Fruit fly (Drosophila melanogaster) whole organism, embryonic: Measurements from ENCODE around the gene Ndfip.

Experiments used
- Awh ChIP-seq: fragments of 200-800 bp; sonication (Bioruptor generic); IDR thresholded peaks from 2 replicates; pipeline ENCODE4, ENCODE4 v1.3.6; 2022; ENCODE audit warnings: missing biosample characterization, missing genetic modification characterization
- BtbVII ChIP-seq: fragments of 200-800 bp; sonication (Bioruptor generic); optimal IDR thresholded peaks from 3 replicates; lab custom pipeline; 2017; ENCODE audit warnings: missing biosample characterization, mild to moderate bottlenecking, missing genetic modification characterization
- Bteb2 ChIP-seq: fragments of 200-800 bp; sonication (Bioruptor generic); optimal IDR thresholded peaks from 2 replicates; lab custom pipeline; 2016; ENCODE audit warnings: missing biosample characterization, missing genetic modification characterization
- CG10565 ChIP-seq: fragments of 200-800 bp; sonication (Bioruptor generic); optimal IDR thresholded peaks from 3 replicates; lab custom pipeline; 2016; ENCODE audit warnings: missing biosample characterization, mild to moderate bottlenecking, missing genetic modification characterization
- CG11456 ChIP-seq: fragments of 200-800 bp; sonication (Bioruptor generic); IDR thresholded peaks from 3 replicates; pipeline ENCODE4 v1.3.6; 2022; ENCODE audit warnings: missing biosample characterization, missing genetic modification characterization
- CG12071 ChIP-seq: fragments of 200-800 bp; sonication (Bioruptor generic); optimal IDR thresholded peaks from 3 replicates; lab custom pipeline; 2018; ENCODE audit warnings: missing biosample characterization, mild to moderate bottlenecking, missing genetic modification characterization
- CG1233 ChIP-seq: fragments of 200-800 bp; sonication (Bioruptor generic); optimal IDR thresholded peaks from 4 replicates; lab custom pipeline; 2018; ENCODE audit warnings: missing biosample characterization, mild to moderate bottlenecking, missing genetic modification characterization
- CG14441 ChIP-seq: fragments of 200-800 bp; sonication (Bioruptor generic); IDR thresholded peaks from 2 replicates; pipeline ENCODE4 v1.3.6; 2022; ENCODE audit warnings: missing biosample characterization, missing genetic modification characterization
- CG17802 ChIP-seq: fragments of 200-800 bp; sonication (Bioruptor generic); optimal IDR thresholded peaks from 2 replicates; lab custom pipeline; 2018; ENCODE audit warnings: missing biosample characterization, mild to moderate bottlenecking, missing genetic modification characterization, moderate library complexity
- CG1832 ChIP-seq: fragments of 200-800 bp; sonication (Bioruptor generic); optimal IDR thresholded peaks from 2 replicates; lab custom pipeline; 2017; ENCODE audit warnings: missing biosample characterization, mild to moderate bottlenecking, missing genetic modification characterization, inconsistent platforms
- CG18764 ChIP-seq: fragments of 200-800 bp; sonication (Bioruptor generic); optimal IDR thresholded peaks from 3 replicates; lab custom pipeline; 2016; ENCODE audit warnings: missing biosample characterization, missing genetic modification characterization
- CG30431 ChIP-seq: fragments of 200-800 bp; sonication (Bioruptor generic); optimal IDR thresholded peaks from 2 replicates; lab custom pipeline; 2017; ENCODE audit warnings: missing biosample characterization, missing genetic modification characterization
- CG3163 ChIP-seq: fragments of 200-800 bp; sonication (Bioruptor generic); optimal IDR thresholded peaks from 3 replicates; lab custom pipeline; 2016; ENCODE audit warnings: missing biosample characterization, missing genetic modification characterization
- CG33557 ChIP-seq: fragments of 200-800 bp; sonication (Bioruptor generic); optimal IDR thresholded peaks from 2 replicates; lab custom pipeline; 2019; ENCODE audit warnings: missing biosample characterization, mild to moderate bottlenecking, missing genetic modification characterization, moderate library complexity
- CG43689 ChIP-seq: fragments of 200-800 bp; sonication (Bioruptor generic); IDR thresholded peaks from 2 replicates; pipeline ENCODE4 v1.3.6; 2022; ENCODE audit warnings: missing biosample characterization, missing genetic modification characterization
- CG6272 ChIP-seq: fragments of 200-800 bp; sonication (Bioruptor generic); IDR thresholded peaks from 2 replicates; pipeline ENCODE4 v1.3.6; 2022; ENCODE audit warnings: missing biosample characterization, missing genetic modification characterization
- CG7271 ChIP-seq: fragments of 200-800 bp; sonication (Bioruptor generic); optimal IDR thresholded peaks from 2 replicates; lab custom pipeline; 2018; ENCODE audit warnings: missing biosample characterization, mild to moderate bottlenecking, missing genetic modification characterization, moderate library complexity
- CG8765 ChIP-seq: fragments of 200-800 bp; sonication (Bioruptor generic); IDR thresholded peaks from 2 replicates; pipeline ENCODE4 v1.3.6; 2022; ENCODE audit warnings: missing biosample characterization, missing genetic modification characterization
- CG8944 ChIP-seq: fragments of 200-800 bp; sonication (Bioruptor generic); optimal IDR thresholded peaks from 3 replicates; lab custom pipeline; 2016; ENCODE audit warnings: missing biosample characterization, missing genetic modification characterization
- CG9215 ChIP-seq: fragments of 200-800 bp; sonication (Bioruptor generic); IDR thresholded peaks from 2 replicates; pipeline ENCODE4 v1.3.6; 2022; ENCODE audit warnings: missing biosample characterization, missing genetic modification characterization
- D ChIP-seq, 2 experiments: fragments of 200-800 bp in 1 of 2; fragments of >200 bp in 1 of 2; sonication (Bioruptor generic) in 1 of 2; optimal IDR thresholded peaks; 2 replicates in 1 of 2; 3 replicates in 1 of 2; lab custom pipeline; 2017; ENCODE audit warnings: mild to moderate bottlenecking in 1 of 2, missing biosample characterization in 1 of 2, missing genetic modification characterization in 1 of 2, missing genetic modification reagents in 1 of 2
- Dll ChIP-seq: fragments of 200-800 bp; sonication (Bioruptor generic); IDR thresholded peaks from 4 replicates; pipeline ENCODE4 v1.3.6; 2022; ENCODE audit warnings: missing biosample characterization, missing genetic modification characterization; ENCODE audit not compliant: partially characterized antibody
- Dref ChIP-seq: fragments of 200-800 bp; sonication (Bioruptor generic); IDR thresholded peaks from 2 replicates; pipeline ENCODE4 v1.3.6; 2022; ENCODE audit warnings: missing biosample characterization, missing genetic modification characterization
- E2f2 ChIP-seq: fragments of 200-800 bp; sonication (Bioruptor generic); IDR thresholded peaks from 2 replicates; pipeline ENCODE4 v1.3.6; 2022; ENCODE audit warnings: missing biosample characterization, missing genetic modification characterization
- ERR ChIP-seq: fragments of 200-800 bp; sonication (Bioruptor generic); optimal IDR thresholded peaks from 2 replicates; lab custom pipeline; 2016; ENCODE audit warnings: missing biosample characterization, missing genetic modification characterization
- HHEX ChIP-seq: fragments of 200-800 bp; sonication (Bioruptor generic); optimal IDR thresholded peaks from 3 replicates; lab custom pipeline; 2017; ENCODE audit warnings: missing biosample characterization, mild to moderate bottlenecking, missing genetic modification characterization, missing genetic modification reagents
- Hmr ChIP-seq: fragments of 200-800 bp; sonication (Bioruptor generic); optimal IDR thresholded peaks from 3 replicates; lab custom pipeline; 2017; ENCODE audit warnings: mild to moderate bottlenecking, missing biosample characterization, missing genetic modification reagents, missing genetic modification characterization
- Hr3 ChIP-seq: fragments of 200-800 bp; sonication (Bioruptor generic); optimal IDR thresholded peaks from 3 replicates; lab custom pipeline; 2016; ENCODE audit warnings: missing biosample characterization, missing genetic modification characterization
- Hsf ChIP-seq: fragments of 200-800 bp; sonication (Bioruptor generic); optimal IDR thresholded peaks from 3 replicates; lab custom pipeline; 2016; ENCODE audit warnings: missing biosample characterization, missing genetic modification characterization
- MESR4 ChIP-seq: fragments of 200-800 bp; sonication (Bioruptor generic); optimal IDR thresholded peaks from 2 replicates; lab custom pipeline; 2018; ENCODE audit warnings: missing biosample characterization, mild to moderate bottlenecking, missing genetic modification characterization, moderate library complexity
- Myb ChIP-seq: fragments of 200-800 bp; sonication (Bioruptor generic); optimal IDR thresholded peaks from 2 replicates; lab custom pipeline; 2016; ENCODE audit warnings: missing biosample characterization, missing genetic modification characterization
- Oaz ChIP-seq: fragments of 200-800 bp; sonication (Bioruptor generic); IDR thresholded peaks from 2 replicates; pipeline ENCODE4 v1.3.6; 2022; ENCODE audit warnings: missing biosample characterization, missing genetic modification characterization
- Sry-β ChIP-seq: fragments of 200-800 bp; sonication (Bioruptor generic); optimal IDR thresholded peaks from 2 replicates; lab custom pipeline; 2018; ENCODE audit warnings: missing biosample characterization, mild to moderate bottlenecking, missing genetic modification characterization, moderate library complexity
- Xrp1 ChIP-seq: fragments of 200-800 bp; sonication (Bioruptor generic); IDR thresholded peaks from 2 replicates; pipeline ENCODE4 v1.3.6; 2022; ENCODE audit warnings: missing biosample characterization, missing genetic modification characterization
- ase ChIP-seq: fragments of 200-800 bp; sonication (Bioruptor generic); IDR thresholded peaks from 3 replicates; pipeline ENCODE4 v1.3.6; 2022; ENCODE audit warnings: missing biosample characterization, missing genetic modification characterization
- bab2 ChIP-seq: fragments of 200-800 bp; sonication (Bioruptor generic); optimal IDR thresholded peaks from 2 replicates; lab custom pipeline; 2016; ENCODE audit warnings: missing biosample characterization, missing genetic modification characterization
- da ChIP-seq: fragments of 200-800 bp; sonication (Bioruptor generic); optimal IDR thresholded peaks from 2 replicates; lab custom pipeline; 2016; ENCODE audit warnings: missing biosample characterization, missing genetic modification characterization
- dan ChIP-seq: fragments of 200-800 bp; sonication (Bioruptor generic); IDR thresholded peaks from 2 replicates; pipeline ENCODE4 v1.3.6; 2022; ENCODE audit warnings: missing biosample characterization, missing genetic modification characterization
- dpn ChIP-seq, 2 experiments: fragments of 200-800 bp; sonication (Bioruptor generic); optimal IDR thresholded peaks; 3 replicates each; lab custom pipeline; 2016; ENCODE audit warnings: missing biosample characterization in 2 of 2, missing genetic modification characterization in 2 of 2
- en ChIP-seq: fragments of 200-800 bp; sonication (Bioruptor generic); optimal IDR thresholded peaks from 2 replicates; lab custom pipeline; 2016; ENCODE audit warnings: missing biosample characterization, missing genetic modification characterization
- fd96Cb ChIP-seq: fragments of 200-800 bp; sonication (Bioruptor generic); optimal IDR thresholded peaks from 2 replicates; lab custom pipeline; 2018; ENCODE audit warnings: missing biosample characterization, mild to moderate bottlenecking, missing genetic modification characterization, moderate library complexity
- h ChIP-seq: fragments of >200 bp; optimal IDR thresholded peaks from 2 replicates; lab custom pipeline; 2017
- hkb ChIP-seq, 2 experiments: fragments of 200-800 bp in 1 of 2; fragments of >200 bp in 1 of 2; sonication (Bioruptor generic) in 1 of 2; IDR thresholded peaks in 1 of 2; optimal IDR thresholded peaks in 1 of 2; 2 replicates each; pipeline versions ENCODE4 v1.3.6 to Lab custom; 2017 to 2022; ENCODE audit warnings: missing biosample characterization in 1 of 2, missing genetic modification characterization in 1 of 2
- kni ChIP-seq: fragments of 200-800 bp; sonication (Bioruptor generic); optimal IDR thresholded peaks from 3 replicates; lab custom pipeline; 2017; ENCODE audit warnings: mild to moderate bottlenecking, missing biosample characterization, missing genetic modification reagents, missing genetic modification characterization
- lbe ChIP-seq: fragments of 200-800 bp; sonication (Bioruptor generic); optimal IDR thresholded peaks from 2 replicates; lab custom pipeline; 2016; ENCODE audit warnings: missing biosample characterization, mild to moderate bottlenecking, missing genetic modification characterization
- nau ChIP-seq: fragments of 200-800 bp; sonication (Bioruptor generic); optimal IDR thresholded peaks from 3 replicates; lab custom pipeline; 2017; ENCODE audit warnings: missing biosample characterization, mild to moderate bottlenecking, missing genetic modification characterization, missing genetic modification reagents
- repo ChIP-seq: fragments of 200-800 bp; sonication (Bioruptor generic); optimal IDR thresholded peaks from 2 replicates; lab custom pipeline; 2016; ENCODE audit warnings: missing biosample characterization, missing genetic modification characterization
- trh ChIP-seq: fragments of 200-800 bp; sonication (Bioruptor generic); optimal IDR thresholded peaks from 2 replicates; lab custom pipeline; 2016; ENCODE audit warnings: missing biosample characterization, missing genetic modification characterization
- tx ChIP-seq: fragments of 200-800 bp; sonication (Bioruptor generic); optimal IDR thresholded peaks from 2 replicates; lab custom pipeline; 2016; ENCODE audit warnings: missing biosample characterization, missing genetic modification characterization

Gene Ndfip

DNA sequence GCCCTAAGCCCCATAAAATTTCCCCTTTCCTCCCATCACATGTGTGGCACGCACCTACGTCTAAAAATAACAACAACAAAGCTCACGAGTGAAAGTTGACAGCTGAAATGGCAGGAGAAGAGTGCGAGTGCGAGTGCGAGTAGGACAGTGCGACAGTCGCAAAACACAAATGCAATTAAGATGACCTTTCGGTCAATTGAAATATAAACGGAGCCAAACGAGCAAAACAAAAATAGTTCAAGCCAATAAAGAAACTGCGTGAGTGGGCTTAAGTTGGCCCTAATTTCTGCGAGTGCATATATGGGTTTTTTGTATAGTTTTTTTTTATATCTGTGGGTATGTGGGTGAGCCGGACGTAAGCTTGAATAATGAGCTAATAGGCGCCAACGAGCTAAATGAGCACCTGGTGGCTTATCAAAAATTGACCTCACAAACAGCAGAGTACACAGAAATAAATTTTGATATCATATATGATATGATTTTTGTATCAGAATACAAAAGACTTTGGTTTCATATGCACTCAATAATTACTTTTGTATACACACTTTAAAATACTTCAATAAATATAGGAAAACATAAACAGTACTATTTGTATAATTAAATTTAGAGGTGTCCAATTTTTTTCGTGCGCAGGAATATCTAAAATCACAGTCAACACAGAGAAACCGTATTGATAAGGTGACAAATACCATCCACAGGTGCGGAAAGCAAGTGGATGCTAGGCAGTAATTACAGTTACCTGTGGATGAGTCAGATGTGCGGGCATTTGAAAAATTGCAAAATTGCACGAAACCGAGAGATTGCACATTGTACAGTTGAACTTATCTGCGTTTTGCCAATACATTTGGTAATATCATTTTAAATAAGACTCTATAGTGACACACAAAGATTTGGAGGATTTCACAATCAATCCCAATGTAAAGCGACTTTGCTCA, 2.1 kb downstream of the Ndfip start (continued):
- TF ChIP-seq en: no peak
- TF ChIP-seq CG43689 (GFP tag; lab: Robert Waterston, UW): 0 out of 2 replicates have a peak, but pooled peaks have one; percentile 19
- TF ChIP-seq CG33557: no peak
- no peak for TF ChIP-seq tx (GFP tag; lab: Kevin White, UChicago)
- TF ChIP-seq repo (GFP tag; lab: Kevin White, UChicago): peak; percentile 12
- no peak for TF ChIP-seq fd96Cb (tag; lab: Kevin White, UChicago)
- no peak for TF ChIP-seq CG6272 (GFP tag; lab: Robert Waterston, UW)
- peak; percentile 38; the same call in 1 of the 2 replicates for TF ChIP-seq CG14441 (GFP tag; lab: Robert Waterston, UW)
- TF ChIP-seq kni (GFP tag; lab: Kevin White, UChicago): no peak
- TF ChIP-seq trh (GFP tag; lab: Kevin White, UChicago): no peak
- no peak for TF ChIP-seq CG9215
- TF ChIP-seq Awh (GFP tag; lab: Robert Waterston, UW): peak; percentile 44; the same call in 1 of the 2 replicates
- no peak for TF ChIP-seq D (optimal IDR thresholded peaks at IDR 0.05; lab: Kevin White, UChicago)
- no peak for TF ChIP-seq D (GFP tag; optimal IDR thresholded peaks at IDR 0.05; lab: Kevin White, UChicago)
- TF ChIP-seq Hmr: no peak
- TF ChIP-seq bab2 (GFP tag; lab: Kevin White, UChicago): no peak
- peak; percentile 19 for TF ChIP-seq CG1233 (GFP tag; lab: Kevin White, UChicago)
- no peak for TF ChIP-seq Bteb2
- no peak for TF ChIP-seq hkb (optimal IDR thresholded peaks at IDR 0.05; lab: Kevin White, UChicago)
- 0 out of 2 replicates have a peak, but pooled peaks have one; percentile 45 for TF ChIP-seq hkb (GFP tag; IDR thresholded peaks at IDR 0.05; lab: Robert Waterston, UW)
- no peak for TF ChIP-seq lbe (GFP tag; lab: Kevin White, UChicago)
- TF ChIP-seq dpn (GFP tag; optimal IDR thresholded peaks at IDR 0.05; lab: Kevin White, UChicago): no peak
- TF ChIP-seq Oaz (GFP tag; lab: Robert Waterston, UW): no peak
- TF ChIP-seq CG18764: no peak
- no peak for TF ChIP-seq BtbVII
- TF ChIP-seq h (lab: Kevin White, UChicago): no peak
- no peak for TF ChIP-seq CG17802 (tag; lab: Kevin White, UChicago)
- TF ChIP-seq CG10565 (GFP tag; lab: Kevin White, UChicago): no peak
- TF ChIP-seq CG7271 (tag; lab: Kevin White, UChicago): no peak
- TF ChIP-seq nau (GFP tag; lab: Kevin White, UChicago): peak; percentile 6
- TF ChIP-seq Hsf (GFP tag; lab: Kevin White, UChicago): no peak
- TF ChIP-seq HHEX (GFP tag; lab: Kevin White, UChicago): peak; percentile 6
- no peak for TF ChIP-seq Dll
- TF ChIP-seq MESR4 (GFP tag; lab: Kevin White, UChicago): no peak
- TF ChIP-seq E2f2 (GFP tag; lab: Robert Waterston, UW): peak; percentile 22; the same call in 1 of the 2 replicates
- no peak for TF ChIP-seq CG30431 (GFP tag; lab: Kevin White, UChicago)
- no peak for TF ChIP-seq Myb (GFP tag; lab: Kevin White, UChicago)
- TF ChIP-seq Sry-β (GFP tag; lab: Kevin White, UChicago): no peak
- TF ChIP-seq Hr3 (GFP tag; lab: Kevin White, UChicago): no peak
- TF ChIP-seq Xrp1 (GFP tag; lab: Robert Waterston, UW): no peak
- no peak for TF ChIP-seq CG8765 (GFP tag; lab: Robert Waterston, UW)
- TF ChIP-seq da (GFP tag; lab: Kevin White, UChicago): no peak
- TF ChIP-seq Dref (GFP tag; lab: Robert Waterston, UW): no peak
- no peak for TF ChIP-seq CG11456 (GFP tag; lab: Robert Waterston, UW)
- no peak for TF ChIP-seq CG1832 (GFP tag; lab: Kevin White, UChicago)
- TF ChIP-seq CG8944 (GFP tag; lab: Kevin White, UChicago): peak; percentile 3
- no peak for TF ChIP-seq ase (GFP tag; lab: Robert Waterston, UW)
- TF ChIP-seq CG12071 (GFP tag; lab: Kevin White, UChicago): no peak
- no peak for TF ChIP-seq dan (GFP tag; lab: Robert Waterston, UW)
- TF ChIP-seq CG3163: no peak
- no peak for TF ChIP-seq ERR (GFP tag; lab: Kevin White, UChicago)
